Worm (Caenorhabditis elegans) whole organism, young adult: Measurements from ENCODE around the gene C50C3.1.

Experiments used
- F23B12.7 ChIP-seq: sonication (generic microtip); optimal IDR thresholded peaks from 2 replicates; lab custom pipeline; 2017; ENCODE audit warnings: missing genetic modification characterization, mild to moderate bottlenecking, missing compliant biosample characterization, antibody characterized with exemption, moderate library complexity; ENCODE audit not compliant: insufficient read depth
- F39B2.1 ChIP-seq: fragments of 200-800 bp; sonication (Bioruptor generic); IDR thresholded peaks from 2 replicates; pipeline ENCODE4 v1.3.6; 2022; ENCODE audit warnings: missing genetic modification reagents, missing genetic modification characterization, missing compliant biosample characterization
- F57A8.1 ChIP-seq: fragments of 200-800 bp; sonication (Bioruptor generic); optimal IDR thresholded peaks from 2 replicates; lab custom pipeline; 2018; ENCODE audit warnings: mild to moderate bottlenecking, missing genetic modification characterization, moderate library complexity, missing compliant biosample characterization
- Y56A3A.18 ChIP-seq: fragments of 200-800 bp; sonication (Bioruptor generic); IDR thresholded peaks from 2 replicates; pipeline ENCODE4 v1.3.6; 2022; ENCODE audit warnings: missing genetic modification reagents, missing genetic modification characterization, missing compliant biosample characterization
- ama-1 ChIP-seq, 3 experiments: fragments of 150-350 bp in 1 of 3; sonication (generic microtip) in 2 of 3; optimal IDR thresholded peaks; 2 replicates each; lab custom pipeline; 2014 to 2018; ENCODE audit warnings: missing biosample characterization in 2 of 3, missing genetic modification characterization in 2 of 3, missing genetic modification reagents in 2 of 3
- die-1 ChIP-seq: sonication (generic microtip); optimal IDR thresholded peaks from 2 replicates; lab custom pipeline; 2016; ENCODE audit warnings: missing genotype, mild to moderate bottlenecking, missing genetic modification characterization, missing compliant biosample characterization
- dpff-1 ChIP-seq: sonication (generic microtip); optimal IDR thresholded peaks from 2 replicates; lab custom pipeline; 2017; ENCODE audit warnings: mild to moderate bottlenecking, missing genetic modification characterization, missing compliant biosample characterization
- gei-17 ChIP-seq: fragments of 200-800 bp; sonication (Bioruptor generic); optimal IDR thresholded peaks from 2 replicates; lab custom pipeline; 2018; ENCODE audit warnings: mild to moderate bottlenecking, missing genetic modification characterization, missing compliant biosample characterization
- lin-35 ChIP-seq, 3 experiments: fragments of 150-350 bp in 2 of 3; sonication (generic microtip) in 1 of 3; optimal IDR thresholded peaks; 2 replicates each; lab custom pipeline; 2014 to 2018; ENCODE audit warnings: missing biosample characterization in 3 of 3, missing genetic modification characterization in 3 of 3, missing genetic modification reagents in 3 of 3
- nhr-27 ChIP-seq: fragments of 200-800 bp; sonication (Bioruptor generic); optimal IDR thresholded peaks from 2 replicates; lab custom pipeline; 2018; ENCODE audit warnings: mild to moderate bottlenecking, missing genetic modification characterization, moderate library complexity, missing compliant biosample characterization
- rpc-1 ChIP-seq, 2 experiments: fragments of 150-350 bp in 1 of 2; sonication (generic microtip) in 1 of 2; optimal IDR thresholded peaks; 2 replicates each; lab custom pipeline; 2014 to 2018; ENCODE audit warnings: missing biosample characterization in 1 of 2, missing genetic modification characterization in 1 of 2, missing genetic modification reagents in 1 of 2, missing genotype in 1 of 2

DNA sequence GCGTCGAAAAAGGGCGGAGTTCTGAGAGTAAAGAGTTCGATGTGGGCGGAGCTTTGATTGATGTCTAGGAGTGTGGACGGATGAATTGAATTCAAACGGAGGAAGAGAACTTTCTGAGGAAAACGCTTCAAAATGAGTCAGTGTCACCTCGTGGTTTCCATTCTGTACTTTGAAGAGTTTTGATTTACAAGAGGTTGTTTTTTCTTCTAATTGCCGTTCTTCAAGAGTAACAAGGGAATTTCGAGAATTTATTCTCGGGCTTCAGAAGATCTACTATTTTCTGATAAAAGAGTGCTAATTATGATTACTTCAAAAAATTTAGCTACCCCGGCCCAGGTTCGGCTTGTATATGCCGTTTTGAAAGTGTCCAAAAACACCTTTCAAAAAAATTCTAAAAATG is 15.5 kb upstream of the C50C3.1 start, which contains the start of gene C50C3.12:
- TF ChIP-seq die-1 (tag; lab: Kevin White, UChicago) (no peak), F39B2.1 (no peak), lin-35 (GFP tag; optimal IDR thresholded peaks at IDR 0.05; lab: Kevin White, UChicago) (no peak), ama-1 (optimal IDR thresholded peaks at IDR 0.05; lab: Kevin White, UChicago) (no peak), ama-1 (GFP tag; optimal IDR thresholded peaks at IDR 0.05; lab: Kevin White, UChicago) (no peak), Y56A3A.18 (GFP tag; lab: Robert Waterston, UW) (no peak), nhr-27 (no peak), rpc-1 (optimal IDR thresholded peaks at IDR 0.05; lab: Kevin White, UChicago) (no peak), rpc-1 (tag; optimal IDR thresholded peaks at IDR 0.05; lab: Kevin White, UChicago) (no peak), F57A8.1 (GFP tag; lab: Kevin White, UChicago) (no peak), dpff-1 (tag; lab: Kevin White, UChicago) (no peak), gei-17 (GFP tag; lab: Kevin White, UChicago) (no peak), F23B12.7 (tag; lab: Kevin White, UChicago) (no peak)
